Worm (Caenorhabditis elegans): Measurements from ENCODE around the gene F38A1.8.

F38A1.8 gene

ce11 chrIV:1260474-1260873 lies 20.8 kb upstream of the F38A1.8 start:
- TF ChIP-seq elt-3 (tag; optimal IDR thresholded peaks at IDR 0.05) (no peak), snpc-4 (tag; optimal IDR thresholded peaks at IDR 0.05) (peak; percentile 42)

- TF ChIP-seq nhr-6 (tag; optimal IDR thresholded peaks at IDR 0.05) (no peak), fos-1 (tag; optimal IDR thresholded peaks at IDR 0.05) (peak; percentile 67)
These were observed 17.1 kb upstream of the F38A1.8 start, which contains the start of gene clec-168 for ce11 chrIV:1256723-1257122. clec-168 (plus strand) TSS chrIV:1256969.

- TF ChIP-seq F13H6.1 (tag; optimal IDR thresholded peaks at IDR 0.05) (no peak), lsy-2 (tag; optimal IDR thresholded peaks at IDR 0.05) (no peak), nhr-6 (tag; optimal IDR thresholded peaks at IDR 0.05) (no peak), unc-39 (tag; optimal IDR thresholded peaks at IDR 0.05) (no peak), elt-3 (tag; optimal IDR thresholded peaks at IDR 0.05) (no peak), nhr-21 (tag; optimal IDR thresholded peaks at IDR 0.05) (no peak), mbf-1 (tag; optimal IDR thresholded peaks at IDR 0.05) (no peak), nhr-11 (tag; optimal IDR thresholded peaks at IDR 0.05) (no peak), sma-3 (GFP tag; optimal IDR thresholded peaks at IDR 0.05) (no peak), crh-2 (tag; optimal IDR thresholded peaks at IDR 0.05) (no peak), snpc-4 (tag; optimal IDR thresholded peaks at IDR 0.05) (no peak), elt-1 (tag; optimal IDR thresholded peaks at IDR 0.05) (no peak), ztf-1 (GFP tag; conservative IDR thresholded peaks at IDR 0.05) (no peak), nhr-23 (tag; optimal IDR thresholded peaks at IDR 0.05) (no peak), ama-1 (optimal IDR thresholded peaks at IDR 0.05) (no peak), nhr-129 (tag; optimal IDR thresholded peaks at IDR 0.05) (no peak), peb-1 (tag; optimal IDR thresholded peaks at IDR 0.05) (no peak), lin-13 (GFP tag; optimal IDR thresholded peaks at IDR 0.05) (no peak), blmp-1 (tag; optimal IDR thresholded peaks at IDR 0.05; ENCODE audit: insufficient read depth) (no peak)
These were observed 16.0 kb upstream of the F38A1.8 start, which contains the start of gene clec-167 for ce11 chrIV:1255632-1256031. clec-167 (minus strand) TSS chrIV:1255732.

ce11 chrIV:1251242-1251911 lies 11.7 kb upstream of the F38A1.8 start, which contains the start of the genes clec-166 and F38A1.6:
clec-166 (minus strand) TSS chrIV:1251342.
F38A1.6 (plus strand) TSS chrIV:1251861.
- no peak for TF ChIP-seq ztf-11 (tag; optimal IDR thresholded peaks at IDR 0.05)
- TF ChIP-seq sma-3 (GFP tag; optimal IDR thresholded peaks at IDR 0.05), result no peak
- no peak for TF ChIP-seq alr-1 (tag; optimal IDR thresholded peaks at IDR 0.05)
- no peak for TF ChIP-seq nhr-237 (tag; optimal IDR thresholded peaks at IDR 0.05)
- TF ChIP-seq peb-1 (tag; optimal IDR thresholded peaks at IDR 0.05), result no peak
- no peak for TF ChIP-seq mab-5 (tag; optimal IDR thresholded peaks at IDR 0.05)
- no peak for TF ChIP-seq Y55F3AM.14 (GFP tag; optimal IDR thresholded peaks at IDR 0.05)
- no peak for TF ChIP-seq crh-2 (tag; optimal IDR thresholded peaks at IDR 0.05)
- no peak for TF ChIP-seq unc-39 (tag; optimal IDR thresholded peaks at IDR 0.05)
- no peak for TF ChIP-seq nhr-10 (tag; optimal IDR thresholded peaks at IDR 0.05)
- no peak for TF ChIP-seq dmd-4 (tag; optimal IDR thresholded peaks at IDR 0.05)
- no peak for TF ChIP-seq nhr-25 (tag; optimal IDR thresholded peaks at IDR 0.05)
- TF ChIP-seq C34F6.9 (tag; optimal IDR thresholded peaks at IDR 0.05), result no peak
- no peak for TF ChIP-seq snpc-4 (tag; optimal IDR thresholded peaks at IDR 0.05)
- no peak for TF ChIP-seq zag-1 (tag; optimal IDR thresholded peaks at IDR 0.05)
- no peak for TF ChIP-seq blmp-1 (tag; optimal IDR thresholded peaks at IDR 0.05; ENCODE audit: insufficient read depth)
- no peak for TF ChIP-seq nhr-21 (tag; optimal IDR thresholded peaks at IDR 0.05)
- TF ChIP-seq ztf-1 (GFP tag; conservative IDR thresholded peaks at IDR 0.05), result no peak
- no peak for TF ChIP-seq ama-1 (optimal IDR thresholded peaks at IDR 0.05)
- no peak for TF ChIP-seq egl-27 (tag; optimal IDR thresholded peaks at IDR 0.05)

ce11 chrIV:1246762-1247436 lies 7.2 kb upstream of the F38A1.8 start, which contains the start of the genes clec-165 and F38A1.11:
clec-165 (minus strand) TSS chrIV:1246886.
F38A1.11 (plus strand) TSS chrIV:1247386.
- TF ChIP-seq fos-1 (tag; optimal IDR thresholded peaks at IDR 0.05), result peak; percentile 15
- no peak for TF ChIP-seq nhr-21 (tag; optimal IDR thresholded peaks at IDR 0.05)

ce11 chrIV:1245244-1245643 lies 5.6 kb upstream of the F38A1.8 start, which contains the start of gene F38A1.9:
F38A1.9 (minus strand) TSS chrIV:1245344.
- TF ChIP-seq F13H6.1 (tag; optimal IDR thresholded peaks at IDR 0.05), result no peak
- TF ChIP-seq egl-27 (tag; optimal IDR thresholded peaks at IDR 0.05), result no peak
- no peak for TF ChIP-seq lsy-2 (tag; optimal IDR thresholded peaks at IDR 0.05)
- no peak for TF ChIP-seq elt-3 (tag; optimal IDR thresholded peaks at IDR 0.05)
- TF ChIP-seq ztf-1 (GFP tag; conservative IDR thresholded peaks at IDR 0.05), result no peak
- TF ChIP-seq crh-2 (tag; optimal IDR thresholded peaks at IDR 0.05), result no peak
- TF ChIP-seq nhr-6 (tag; optimal IDR thresholded peaks at IDR 0.05), result no peak
- no peak for TF ChIP-seq mbf-1 (tag; optimal IDR thresholded peaks at IDR 0.05)
- TF ChIP-seq aly-2 (tag; optimal IDR thresholded peaks at IDR 0.05), result no peak
- TF ChIP-seq mdl-1 (tag; optimal IDR thresholded peaks at IDR 0.05), result no peak
- TF ChIP-seq alr-1 (tag; optimal IDR thresholded peaks at IDR 0.05), result no peak
- TF ChIP-seq ama-1 (optimal IDR thresholded peaks at IDR 0.05), result no peak
- TF ChIP-seq nhr-129 (tag; optimal IDR thresholded peaks at IDR 0.05), result no peak
- no peak for TF ChIP-seq R02D3.7 (tag; optimal IDR thresholded peaks at IDR 0.05)
